Fruit fly (Drosophila melanogaster) S2 (cell line): Measurements from ENCODE around the gene Wdr92.

Source experiments
- CG8478 ChIP-seq: fragments of >200 bp; optimal IDR thresholded peaks from 2 replicates; lab custom pipeline; 2018
- CTCF ChIP-seq, 2 experiments: fragments of >200 bp; optimal IDR thresholded peaks; 2 replicates each; lab custom pipeline; 2018

dm6 chr3L:17933065-17933464 lies 25.1 kb downstream of the Wdr92 start:
- TF ChIP-seq CTCF (optimal IDR thresholded peaks at IDR 0.05; lab: Kevin White, UChicago) = no peak
- TF ChIP-seq CG8478 = no peak
